Fruit fly (Drosophila melanogaster): ENCODE measurements around the gene temp.
A peak's percentile ranks its signal among the peaks of the same experiment; 100 is the strongest.

Gene temp

DNA sequence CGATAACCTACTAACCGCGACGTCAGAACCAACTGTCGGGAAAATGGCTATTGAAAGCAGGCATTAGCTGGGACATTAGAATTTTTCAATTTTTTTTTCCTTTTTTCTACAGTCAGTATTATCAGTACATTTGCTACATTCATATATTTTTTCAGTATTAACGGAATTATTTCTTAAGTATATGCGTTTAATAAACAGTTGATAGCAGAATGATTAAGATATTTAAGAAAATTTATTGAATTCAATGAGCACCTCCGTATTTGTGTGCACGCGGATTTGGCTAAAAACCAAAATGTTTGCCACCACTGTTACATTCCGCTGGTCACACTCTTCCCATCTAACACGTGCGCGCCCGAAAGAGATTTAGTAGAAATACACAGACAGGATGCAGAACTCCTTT lies at the start of gene temp, which contains the start of gene CG3071:
temp (minus strand) TSS at position 5 of the 400 bp plus-strand sequence.
CG3071 (plus strand) TSS at position 327 of the 400 bp plus-strand sequence.
- TF ChIP-seq ey (GFP tag; optimal IDR thresholded peaks at IDR 0.05) = peak; percentile 73
- no peak for TF ChIP-seq Rel (GFP tag; optimal IDR thresholded peaks at IDR 0.05)
- peak; percentile 39 for TF ChIP-seq Rel (tag; optimal IDR thresholded peaks at IDR 0.05)
- TF ChIP-seq Myc (optimal IDR thresholded peaks at IDR 0.05) = peak; percentile 98
- no peak for TF ChIP-seq usp (GFP tag; optimal IDR thresholded peaks at IDR 0.05)
- TF ChIP-seq lola (GFP tag; optimal IDR thresholded peaks at IDR 0.05) = no peak
- no peak for TF ChIP-seq dl (GFP tag; optimal IDR thresholded peaks at IDR 0.05; ENCODE audit: insufficient read depth in 1 of 2, partially characterized antibody in 2 of 2)
- TF ChIP-seq CG9705 (GFP tag; optimal IDR thresholded peaks at IDR 0.05) = peak; percentile 71
- TF ChIP-seq Jra (GFP tag; optimal IDR thresholded peaks at IDR 0.05) = peak; percentile 54
- TF ChIP-seq N (GFP tag; optimal IDR thresholded peaks at IDR 0.05) = no peak
- TF ChIP-seq psq (GFP tag; optimal IDR thresholded peaks at IDR 0.05) = peak; percentile 58
- TF ChIP-seq br (GFP tag; optimal IDR thresholded peaks at IDR 0.05) = peak; percentile 59
- TF ChIP-seq dmrt93B (GFP tag; optimal IDR thresholded peaks at IDR 0.05) = peak; percentile 58
- no peak for TF ChIP-seq dsf (GFP tag; optimal IDR thresholded peaks at IDR 0.05; ENCODE audit: borderline replicate concordance)
- TF ChIP-seq HLH106 (tag; optimal IDR thresholded peaks at IDR 0.05) = peak; percentile 80
- peak in 1 of 2 experiments; percentile 79 for TF ChIP-seq foxo (GFP tag; optimal IDR thresholded peaks at IDR 0.05)
- TF ChIP-seq Sp1 (GFP tag; optimal IDR thresholded peaks at IDR 0.05) = peak; percentile 65
- TF ChIP-seq Dfd (GFP tag; optimal IDR thresholded peaks at IDR 0.05) = no peak
- no peak for TF ChIP-seq Dif (GFP tag; optimal IDR thresholded peaks at IDR 0.05; ENCODE audit: partially characterized antibody)
- peak; percentile 40 for TF ChIP-seq sv (GFP tag; optimal IDR thresholded peaks at IDR 0.05)
- TF ChIP-seq rgr (GFP tag; optimal IDR thresholded peaks at IDR 0.05) = peak; percentile 62
- no peak for TF ChIP-seq Hr83 (GFP tag; optimal IDR thresholded peaks at IDR 0.05; ENCODE audit: poor library complexity, severe bottlenecking)
- peak; percentile 92 for TF ChIP-seq woc (GFP tag; optimal IDR thresholded peaks at IDR 0.05)
- peak; percentile 65 for TF ChIP-seq OdsH (GFP tag; optimal IDR thresholded peaks at IDR 0.05)
- no peak for TF ChIP-seq Hr78 (GFP tag; optimal IDR thresholded peaks at IDR 0.05)
- no peak for TF ChIP-seq CrebA (GFP tag; optimal IDR thresholded peaks at IDR 0.05; ENCODE audit: borderline replicate concordance)
- peak; percentile 71 for TF ChIP-seq h (GFP tag; optimal IDR thresholded peaks at IDR 0.05)
- TF ChIP-seq GATAd (GFP tag; optimal IDR thresholded peaks at IDR 0.05) = no peak
- peak; percentile 71 for TF ChIP-seq fru (GFP tag; optimal IDR thresholded peaks at IDR 0.05)

DNA sequence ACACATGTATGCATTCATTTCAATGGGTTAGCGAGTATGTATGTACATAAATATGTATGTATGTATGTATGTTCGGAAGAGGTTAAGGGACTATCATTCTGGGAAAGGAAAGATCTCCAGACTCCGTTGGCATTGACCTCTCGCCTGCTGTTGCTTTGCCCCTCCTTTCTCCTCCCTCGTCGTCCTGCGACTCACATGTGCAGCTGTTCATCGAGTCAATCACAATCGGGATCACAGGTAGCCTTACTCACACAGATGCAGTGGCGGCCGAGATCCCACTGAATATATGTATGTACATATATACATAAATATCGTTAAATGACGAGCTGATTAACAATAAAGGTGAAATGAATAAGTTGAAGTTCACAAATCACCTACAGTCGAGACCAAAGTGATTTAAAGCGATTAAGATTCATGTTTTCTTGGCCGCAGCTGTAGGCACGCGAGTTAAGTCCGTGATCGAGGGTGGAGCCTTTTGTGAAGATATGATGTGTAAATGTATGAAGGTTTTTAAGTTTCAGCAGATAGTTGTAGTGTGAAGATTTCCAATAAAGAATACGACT lies 46.2 kb upstream of the temp start:
- no peak for TF ChIP-seq Dfd (GFP tag; optimal IDR thresholded peaks at IDR 0.05)
- peak; percentile 44 for TF ChIP-seq h (GFP tag; optimal IDR thresholded peaks at IDR 0.05)

DNA sequence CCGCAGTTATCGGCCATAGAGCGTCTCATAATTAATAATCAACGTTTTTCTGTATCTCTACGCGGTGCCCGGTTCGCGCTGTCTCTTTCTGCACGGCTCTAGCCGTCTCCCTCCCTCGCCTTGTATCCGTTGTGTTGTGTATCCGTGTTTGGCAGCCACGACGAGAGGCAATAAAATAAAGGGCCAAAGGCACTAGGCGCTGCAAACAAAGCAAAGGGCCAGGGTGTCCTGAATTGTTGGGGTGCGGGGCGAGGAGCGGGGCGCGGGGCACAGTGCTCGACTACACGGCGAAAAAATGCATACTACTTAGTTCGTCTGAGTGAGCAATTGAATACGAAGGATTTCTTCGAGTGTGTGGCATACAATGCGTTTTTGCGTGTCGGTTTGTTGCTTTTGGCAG lies 45.2 kb upstream of the temp start:
- no peak for TF ChIP-seq Hnf4 (GFP tag; optimal IDR thresholded peaks at IDR 0.05)
- TF ChIP-seq foxo (GFP tag; optimal IDR thresholded peaks at IDR 0.05) = peak in 1 of 2 experiments; percentile 17
- TF ChIP-seq h (GFP tag; optimal IDR thresholded peaks at IDR 0.05) = peak; percentile 21
- TF ChIP-seq Hr78 (GFP tag; optimal IDR thresholded peaks at IDR 0.05) = no peak

DNA sequence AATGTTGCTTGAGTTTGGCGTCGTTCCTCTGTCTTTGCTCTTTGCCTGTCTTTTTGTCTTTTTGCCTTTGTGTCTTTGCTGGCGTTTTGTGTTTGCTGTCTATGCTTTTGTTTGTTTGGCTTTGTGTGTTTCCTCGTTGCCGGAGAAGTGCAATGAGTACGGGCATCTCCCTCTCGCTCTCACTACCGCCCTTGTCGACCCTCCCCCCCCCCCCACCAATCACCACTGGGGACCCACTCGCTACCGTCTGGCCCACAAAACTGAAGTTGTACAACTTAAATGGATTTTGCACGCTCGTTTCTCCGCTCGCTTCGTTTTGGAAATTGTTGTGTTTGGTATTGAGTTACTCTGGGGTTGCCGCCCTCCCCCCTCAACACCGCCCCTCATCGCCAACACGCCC lies 44.4 kb upstream of the temp start:
- TF ChIP-seq h (GFP tag; optimal IDR thresholded peaks at IDR 0.05) (no peak), dmrt93B (GFP tag; optimal IDR thresholded peaks at IDR 0.05) (no peak), ey (GFP tag; optimal IDR thresholded peaks at IDR 0.05) (no peak), sage (GFP tag; optimal IDR thresholded peaks at IDR 0.05) (no peak), Dfd (GFP tag; optimal IDR thresholded peaks at IDR 0.05) (no peak), dl (GFP tag; optimal IDR thresholded peaks at IDR 0.05; ENCODE audit: insufficient read depth in 1 of 2, partially characterized antibody in 2 of 2) (no peak), rgr (GFP tag; optimal IDR thresholded peaks at IDR 0.05) (no peak), tai (GFP tag; optimal IDR thresholded peaks at IDR 0.05) (no peak)

- TF ChIP-seq dmrt93B (GFP tag; optimal IDR thresholded peaks at IDR 0.05) (peak; percentile 80), N (GFP tag; optimal IDR thresholded peaks at IDR 0.05) (no peak), pan (optimal IDR thresholded peaks at IDR 0.05) (no peak), Jra (GFP tag; optimal IDR thresholded peaks at IDR 0.05) (no peak), Vsx2 (GFP tag; optimal IDR thresholded peaks at IDR 0.05; ENCODE audit: partially characterized antibody) (no peak), h (GFP tag; optimal IDR thresholded peaks at IDR 0.05) (peak; percentile 80), sv (GFP tag; optimal IDR thresholded peaks at IDR 0.05) (peak; percentile 43), foxo (GFP tag; optimal IDR thresholded peaks at IDR 0.05) (peak in 1 of 2 experiments; percentile 82), OdsH (GFP tag; optimal IDR thresholded peaks at IDR 0.05) (peak; percentile 78), ey (GFP tag; optimal IDR thresholded peaks at IDR 0.05) (peak; percentile 88), Dif (GFP tag; optimal IDR thresholded peaks at IDR 0.05; ENCODE audit: partially characterized antibody) (no peak), jim (GFP tag; optimal IDR thresholded peaks at IDR 0.05) (no peak), Sp1 (GFP tag; optimal IDR thresholded peaks at IDR 0.05) (peak; percentile 83), dl (GFP tag; optimal IDR thresholded peaks at IDR 0.05; ENCODE audit: insufficient read depth in 1 of 2, partially characterized antibody in 2 of 2) (no peak), CG9705 (GFP tag; optimal IDR thresholded peaks at IDR 0.05) (peak; percentile 45), br (GFP tag; optimal IDR thresholded peaks at IDR 0.05) (peak; percentile 77), tai (GFP tag; optimal IDR thresholded peaks at IDR 0.05) (no peak), Myc (optimal IDR thresholded peaks at IDR 0.05) (no peak), fru (GFP tag; optimal IDR thresholded peaks at IDR 0.05) (peak; percentile 91), usp (GFP tag; optimal IDR thresholded peaks at IDR 0.05) (no peak), rgr (GFP tag; optimal IDR thresholded peaks at IDR 0.05) (peak; percentile 77), Hr78 (GFP tag; optimal IDR thresholded peaks at IDR 0.05) (no peak), Hr83 (GFP tag; optimal IDR thresholded peaks at IDR 0.05; ENCODE audit: poor library complexity, severe bottlenecking) (no peak), GATAd (GFP tag; optimal IDR thresholded peaks at IDR 0.05) (no peak), dsf (GFP tag; optimal IDR thresholded peaks at IDR 0.05; ENCODE audit: borderline replicate concordance) (peak; percentile 18), brk (GFP tag; optimal IDR thresholded peaks at IDR 0.05) (peak; percentile 12), CrebA (GFP tag; optimal IDR thresholded peaks at IDR 0.05; ENCODE audit: borderline replicate concordance) (no peak), Abd-B (GFP tag; optimal IDR thresholded peaks at IDR 0.05) (no peak)
Measured at dm6 chrX:2306307-2306706, 44.0 kb upstream of the temp start.

Measured in whole organism, wandering third instar larva.